Worm (Caenorhabditis elegans) whole organism, late embryonic: ENCODE data around the gene mcu-1.

Source experiments
- C38D4.7 ChIP-seq: fragments of 200-800 bp; sonication (Bioruptor generic); optimal IDR thresholded peaks from 2 replicates; lab custom pipeline; 2018; ENCODE audit warnings: mild to moderate bottlenecking, missing genetic modification characterization, moderate library complexity, missing compliant biosample characterization
- K02D7.2 ChIP-seq: sonication (generic microtip); optimal IDR thresholded peaks from 2 replicates; lab custom pipeline; 2017; ENCODE audit warnings: mild to moderate bottlenecking, missing genetic modification characterization, missing compliant biosample characterization
- K09A11.1 ChIP-seq: sonication (generic microtip); optimal IDR thresholded peaks from 2 replicates; lab custom pipeline; 2017; ENCODE audit warnings: antibody characterized with exemption, mild to moderate bottlenecking, missing genetic modification characterization, missing compliant biosample characterization; ENCODE audit not compliant: insufficient read depth
- T23F11.4 ChIP-seq: fragments of 200-800 bp; sonication (Bioruptor generic); optimal IDR thresholded peaks from 2 replicates; lab custom pipeline; 2018; ENCODE audit warnings: mild to moderate bottlenecking, missing genetic modification characterization, missing compliant biosample characterization
- ahr-1 ChIP-seq: sonication (generic microtip); optimal IDR thresholded peaks from 2 replicates; lab custom pipeline; 2016; ENCODE audit warnings: missing genetic modification characterization, missing compliant biosample characterization
- ceh-14 ChIP-seq: sonication (generic microtip); optimal IDR thresholded peaks from 2 replicates; lab custom pipeline; 2016; ENCODE audit warnings: missing genotype, missing genetic modification characterization, missing compliant biosample characterization
- ceh-18 ChIP-seq: sonication (generic microtip); optimal IDR thresholded peaks from 2 replicates; lab custom pipeline; 2016; ENCODE audit warnings: missing genetic modification characterization, missing compliant biosample characterization
- ceh-19 ChIP-seq: fragments of 200-800 bp; sonication (Bioruptor generic); optimal IDR thresholded peaks from 2 replicates; lab custom pipeline; 2018; ENCODE audit warnings: mild to moderate bottlenecking, missing genetic modification characterization, missing compliant biosample characterization
- ceh-22 ChIP-seq: sonication (generic microtip); optimal IDR thresholded peaks from 2 replicates; lab custom pipeline; 2017; ENCODE audit warnings: missing biosample characterization, missing genetic modification characterization
- ceh-24 ChIP-seq: sonication (generic microtip); optimal IDR thresholded peaks from 2 replicates; lab custom pipeline; 2016; ENCODE audit warnings: mild to moderate bottlenecking, missing genetic modification characterization, missing compliant biosample characterization
- ceh-30 ChIP-seq: fragments of 150-350 bp; optimal IDR thresholded peaks from 2 replicates; lab custom pipeline; 2014; ENCODE audit warnings: missing biosample characterization, missing genetic modification characterization
- ceh-31 ChIP-seq: sonication (generic microtip); optimal IDR thresholded peaks from 2 replicates; lab custom pipeline; 2016; ENCODE audit warnings: missing genetic modification characterization, missing compliant biosample characterization
- ceh-34 ChIP-seq: sonication (generic microtip); optimal IDR thresholded peaks from 2 replicates; lab custom pipeline; 2016; ENCODE audit warnings: mild to moderate bottlenecking, missing genetic modification characterization, missing compliant biosample characterization
- ceh-6 ChIP-seq: fragments of 200-800 bp; sonication (Bioruptor generic); optimal IDR thresholded peaks from 2 replicates; lab custom pipeline; 2018; ENCODE audit warnings: mild to moderate bottlenecking, missing genetic modification characterization, missing compliant biosample characterization
- che-1 ChIP-seq: sonication (generic microtip); optimal IDR thresholded peaks from 2 replicates; lab custom pipeline; 2016; ENCODE audit warnings: mild to moderate bottlenecking, missing genetic modification characterization, missing compliant biosample characterization
- dmd-4 ChIP-seq: sonication (generic microtip); optimal IDR thresholded peaks from 2 replicates; lab custom pipeline; 2016; ENCODE audit warnings: borderline replicate concordance, missing genetic modification characterization, missing compliant biosample characterization
- dve-1 ChIP-seq: sonication (generic microtip); optimal IDR thresholded peaks from 2 replicates; lab custom pipeline; 2017; ENCODE audit warnings: antibody characterized with exemption, mild to moderate bottlenecking, missing genetic modification characterization, missing compliant biosample characterization
- ets-4 ChIP-seq: sonication (generic microtip); optimal IDR thresholded peaks from 2 replicates; lab custom pipeline; 2016; ENCODE audit warnings: missing genetic modification characterization, missing compliant biosample characterization
- eyg-1 ChIP-seq: sonication (generic microtip); optimal IDR thresholded peaks from 2 replicates; lab custom pipeline; 2016; ENCODE audit warnings: missing genotype, missing genetic modification characterization, missing compliant biosample characterization
- fax-1 ChIP-seq: sonication (generic microtip); optimal IDR thresholded peaks from 2 replicates; lab custom pipeline; 2016; ENCODE audit warnings: missing genotype, missing genetic modification characterization, missing compliant biosample characterization
- fkh-10 ChIP-seq: fragments of 150-350 bp; optimal IDR thresholded peaks from 2 replicates; lab custom pipeline; 2014; ENCODE audit warnings: missing biosample characterization, missing genetic modification reagents, missing genetic modification characterization
- fkh-6 ChIP-seq: sonication (generic microtip); optimal IDR thresholded peaks from 2 replicates; lab custom pipeline; 2016; ENCODE audit warnings: missing genetic modification characterization, missing compliant biosample characterization
- gmeb-2 ChIP-seq: sonication (generic microtip); optimal IDR thresholded peaks from 2 replicates; lab custom pipeline; 2016; ENCODE audit warnings: missing genetic modification characterization, inconsistent platforms, missing compliant biosample characterization
- hlh-13 ChIP-seq: fragments of 200-800 bp; sonication (Bioruptor generic); optimal IDR thresholded peaks from 2 replicates; lab custom pipeline; 2018; ENCODE audit warnings: mild to moderate bottlenecking, missing genetic modification characterization, missing compliant biosample characterization
- hlh-15 ChIP-seq: sonication (generic microtip); optimal IDR thresholded peaks from 2 replicates; lab custom pipeline; 2016; ENCODE audit warnings: missing genetic modification characterization, missing compliant biosample characterization
- hlh-30 ChIP-seq: sonication (generic microtip); optimal IDR thresholded peaks from 2 replicates; lab custom pipeline; 2017; ENCODE audit warnings: antibody characterized with exemption, missing genetic modification characterization, missing compliant biosample characterization; ENCODE audit not compliant: insufficient read depth
- hlh-8 ChIP-seq: sonication (generic microtip); optimal IDR thresholded peaks from 2 replicates; lab custom pipeline; 2016; ENCODE audit warnings: missing genotype, missing genetic modification characterization, missing compliant biosample characterization
- lim-6 ChIP-seq: sonication (generic microtip); optimal IDR thresholded peaks from 2 replicates; lab custom pipeline; 2016; ENCODE audit warnings: missing genetic modification characterization, missing compliant biosample characterization
- lin-11 ChIP-seq: fragments of 200-800 bp; sonication (Bioruptor generic); optimal IDR thresholded peaks from 2 replicates; lab custom pipeline; 2018; ENCODE audit warnings: mild to moderate bottlenecking, missing genetic modification characterization, missing compliant biosample characterization
- nhr-11 ChIP-seq: fragments of 150-350 bp; optimal IDR thresholded peaks from 2 replicates; lab custom pipeline; 2014; ENCODE audit warnings: missing biosample characterization, missing genetic modification characterization
- npax-4 ChIP-seq: sonication (generic microtip); optimal IDR thresholded peaks from 2 replicates; lab custom pipeline; 2016; ENCODE audit warnings: missing genetic modification characterization, missing compliant biosample characterization
- pax-1 ChIP-seq: fragments of 150-350 bp; optimal IDR thresholded peaks from 2 replicates; lab custom pipeline; 2014; ENCODE audit warnings: missing biosample characterization, missing genetic modification characterization
- pha-2 ChIP-seq: sonication (generic microtip); optimal IDR thresholded peaks from 2 replicates; lab custom pipeline; 2017; ENCODE audit warnings: mild to moderate bottlenecking, missing genetic modification characterization, missing compliant biosample characterization
- pros-1 ChIP-seq: fragments of 150-350 bp; optimal IDR thresholded peaks from 2 replicates; lab custom pipeline; 2014; ENCODE audit warnings: missing biosample characterization, missing genetic modification reagents, missing genetic modification characterization
- ref-2 ChIP-seq: sonication (generic microtip); optimal IDR thresholded peaks from 2 replicates; lab custom pipeline; 2016; ENCODE audit warnings: missing genetic modification characterization, missing compliant biosample characterization
- sox-4 ChIP-seq: sonication (generic microtip); optimal IDR thresholded peaks from 2 replicates; lab custom pipeline; 2017; ENCODE audit warnings: mild to moderate bottlenecking, missing genetic modification characterization, inconsistent platforms, missing compliant biosample characterization
- tbx-2 ChIP-seq: sonication (generic microtip); optimal IDR thresholded peaks from 2 replicates; lab custom pipeline; 2016; ENCODE audit warnings: missing genetic modification characterization, missing compliant biosample characterization
- tbx-7 ChIP-seq: sonication (generic microtip); optimal IDR thresholded peaks from 2 replicates; lab custom pipeline; 2016; ENCODE audit warnings: missing genotype, missing genetic modification characterization, missing compliant biosample characterization
- ttx-3 ChIP-seq: sonication (generic microtip); optimal IDR thresholded peaks from 2 replicates; lab custom pipeline; 2016; ENCODE audit warnings: missing genetic modification reagents, missing genetic modification characterization, missing compliant biosample characterization
- unc-42 ChIP-seq: sonication (generic microtip); optimal IDR thresholded peaks from 2 replicates; lab custom pipeline; 2016; ENCODE audit warnings: missing genotype, missing genetic modification characterization, missing compliant biosample characterization
- unc-55 ChIP-seq: sonication (generic microtip); optimal IDR thresholded peaks from 2 replicates; lab custom pipeline; 2017; ENCODE audit warnings: missing biosample characterization, missing genetic modification reagents, missing genetic modification characterization
- ztf-16 ChIP-seq: sonication (generic microtip); optimal IDR thresholded peaks from 2 replicates; lab custom pipeline; 2017; ENCODE audit warnings: missing genetic modification characterization, missing compliant biosample characterization

mcu-1 gene

ce11 chrIV:5896341-5896740, 42.7 kb downstream of the mcu-1 start, which contains the start of gene pck-3:
pck-3 (plus strand) TSS chrIV:5896641.
- no peak for TF ChIP-seq npax-4 (tag; lab: Kevin White, UChicago)
- TF ChIP-seq hlh-30 (tag; lab: Kevin White, UChicago): no peak
- no peak for TF ChIP-seq pros-1 (tag; lab: Kevin White, UChicago)
- no peak for TF ChIP-seq ztf-16 (tag; lab: Kevin White, UChicago)
- no peak for TF ChIP-seq hlh-8
- TF ChIP-seq eyg-1 (tag; lab: Kevin White, UChicago): no peak
- no peak for TF ChIP-seq ahr-1 (tag; lab: Kevin White, UChicago)
- no peak for TF ChIP-seq nhr-11 (tag; lab: Kevin White, UChicago)
- no peak for TF ChIP-seq unc-42 (tag; lab: Kevin White, UChicago)
- no peak for TF ChIP-seq C38D4.7
- no peak for TF ChIP-seq lin-11 (tag; lab: Kevin White, UChicago)
- no peak for TF ChIP-seq fkh-10
- TF ChIP-seq pax-1 (tag; lab: Kevin White, UChicago): no peak
- no peak for TF ChIP-seq lim-6 (tag; lab: Kevin White, UChicago)
- TF ChIP-seq che-1 (tag; lab: Kevin White, UChicago): no peak
- TF ChIP-seq ceh-34 (tag; lab: Kevin White, UChicago): no peak
- no peak for TF ChIP-seq K09A11.1 (tag; lab: Kevin White, UChicago)
- no peak for TF ChIP-seq ceh-19
- no peak for TF ChIP-seq fkh-6
- TF ChIP-seq T23F11.4 (GFP tag; lab: Kevin White, UChicago): no peak

- no peak for TF ChIP-seq hlh-13 (GFP tag; lab: Kevin White, UChicago)
- no peak for TF ChIP-seq ceh-18
- TF ChIP-seq ceh-22 (tag; lab: Kevin White, UChicago): no peak
- no peak for TF ChIP-seq tbx-2 (tag; lab: Kevin White, UChicago)
- TF ChIP-seq ceh-31 (tag; lab: Kevin White, UChicago): no peak
- TF ChIP-seq ceh-6: no peak
- no peak for TF ChIP-seq fax-1 (tag; lab: Kevin White, UChicago)
- no peak for TF ChIP-seq ceh-24 (tag; lab: Kevin White, UChicago)
- no peak for TF ChIP-seq lim-6 (tag; lab: Kevin White, UChicago)
- TF ChIP-seq ref-2 (tag; lab: Kevin White, UChicago): no peak
- no peak for TF ChIP-seq pha-2
- no peak for TF ChIP-seq dmd-4 (tag; lab: Kevin White, UChicago)
- TF ChIP-seq hlh-15 (tag; lab: Kevin White, UChicago): no peak
- no peak for TF ChIP-seq fkh-10
- no peak for TF ChIP-seq ceh-14 (tag; lab: Kevin White, UChicago)
- no peak for TF ChIP-seq unc-55
- TF ChIP-seq sox-4 (tag; lab: Kevin White, UChicago): no peak
- TF ChIP-seq ttx-3: no peak
- TF ChIP-seq gmeb-2 (tag; lab: Kevin White, UChicago): no peak
- no peak for TF ChIP-seq ceh-30
Observed at ce11 chrIV:5895190-5895589, 43.8 kb downstream of the mcu-1 start, which contains the start of gene nspb-6. nspb-6 (plus strand) TSS chrIV:5895490.

ce11 chrIV:5891265-5891664, 47.8 kb downstream of the mcu-1 start, which contains the start of gene H04M03.3:
H04M03.3 (plus strand) TSS chrIV:5891565.
- TF ChIP-seq unc-55: no peak
- TF ChIP-seq K02D7.2 (tag; lab: Kevin White, UChicago): no peak
- TF ChIP-seq lim-6 (tag; lab: Kevin White, UChicago): no peak
- TF ChIP-seq npax-4 (tag; lab: Kevin White, UChicago): no peak
- TF ChIP-seq ceh-14 (tag; lab: Kevin White, UChicago): no peak
- no peak for TF ChIP-seq sox-4 (tag; lab: Kevin White, UChicago)
- TF ChIP-seq K09A11.1 (tag; lab: Kevin White, UChicago): no peak
- no peak for TF ChIP-seq ets-4
- no peak for TF ChIP-seq tbx-7
- no peak for TF ChIP-seq dve-1 (tag; lab: Kevin White, UChicago)
- TF ChIP-seq fkh-6: no peak
- no peak for TF ChIP-seq ahr-1 (tag; lab: Kevin White, UChicago)
- no peak for TF ChIP-seq ceh-18
